Fruit fly (Drosophila melanogaster): ENCODE results near the gene Nepl14.

The Nepl14 gene

DNA sequence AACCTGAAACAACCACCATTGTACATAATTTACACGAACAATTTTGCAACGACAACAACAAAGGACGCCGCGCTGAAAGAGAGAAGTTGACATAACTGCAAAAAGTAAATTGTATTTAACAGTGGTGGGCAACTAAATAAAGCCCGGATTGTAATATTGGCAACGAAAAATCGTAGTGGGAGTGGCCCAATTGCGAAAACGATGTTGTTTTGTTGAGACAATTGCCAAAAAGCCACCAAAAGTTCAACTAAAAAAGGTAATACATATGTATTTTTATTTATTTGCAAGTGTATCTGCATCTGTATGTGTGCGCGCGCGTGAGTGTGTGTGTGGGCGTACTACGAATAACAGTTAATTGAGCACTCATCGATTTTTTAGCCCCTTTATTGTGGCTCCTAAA is 12.4 kb downstream of the Nepl14 start:
- TF ChIP-seq EcR (GFP tag; optimal IDR thresholded peaks at IDR 0.05) (no peak), pan (optimal IDR thresholded peaks at IDR 0.05) (no peak), usp (GFP tag; optimal IDR thresholded peaks at IDR 0.05) (no peak), psq (optimal IDR thresholded peaks at IDR 0.05) (no peak)

dm6 chr3R:22750534-22750947 is 13.0 kb downstream of the Nepl14 start, which contains the start of the genes rumi, CG7029 and Usp12-46:
Gene rumi, minus strand, starts transcription at chr3R:22750597.
Gene CG7029, plus strand, starts transcription at chr3R:22750901.
Gene Usp12-46, plus strand, starts transcription at chr3R:22750901.
- no peak for TF ChIP-seq EcR (GFP tag; optimal IDR thresholded peaks at IDR 0.05)
- TF ChIP-seq CG8478 (optimal IDR thresholded peaks at IDR 0.05) = no peak
- no peak for TF ChIP-seq pan (optimal IDR thresholded peaks at IDR 0.05)
- no peak for TF ChIP-seq psq (optimal IDR thresholded peaks at IDR 0.05)
- no peak for TF ChIP-seq usp (GFP tag; optimal IDR thresholded peaks at IDR 0.05)
- no peak for TF ChIP-seq Dll (optimal IDR thresholded peaks at IDR 0.05)

dm6 chr3R:22750039-22750438 is 13.5 kb downstream of the Nepl14 start:
- no peak for TF ChIP-seq usp (GFP tag; optimal IDR thresholded peaks at IDR 0.05)
- no peak for TF ChIP-seq CG8478 (optimal IDR thresholded peaks at IDR 0.05)
- TF ChIP-seq Dll (optimal IDR thresholded peaks at IDR 0.05) = no peak
- TF ChIP-seq pan (optimal IDR thresholded peaks at IDR 0.05) = no peak
- no peak for TF ChIP-seq psq (optimal IDR thresholded peaks at IDR 0.05)
- TF ChIP-seq EcR (GFP tag; optimal IDR thresholded peaks at IDR 0.05) = no peak

DNA sequence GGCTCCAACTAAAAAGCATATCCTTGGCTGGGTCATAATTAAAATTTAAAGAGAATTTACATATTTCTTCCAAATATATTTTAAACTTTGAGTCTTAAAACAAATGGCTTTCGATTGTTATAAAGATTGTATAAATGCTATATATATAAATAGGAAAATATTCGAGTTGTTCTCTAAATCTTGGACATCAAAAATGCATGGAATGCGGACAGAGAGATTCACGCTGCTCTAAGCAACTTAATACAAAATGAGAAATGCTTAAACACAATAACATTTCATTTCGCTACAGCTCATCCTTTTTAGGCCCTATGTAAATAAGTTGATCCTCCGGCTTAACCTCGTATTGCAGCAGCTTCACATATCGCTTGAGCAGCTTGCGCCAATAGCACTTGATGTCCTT is 14.6 kb downstream of the Nepl14 start, which contains the start of gene CG31139:
CG31139 (minus strand) TSS at position 101 of the 400 bp plus-strand sequence.
- TF ChIP-seq psq (optimal IDR thresholded peaks at IDR 0.05) = no peak
- TF ChIP-seq EcR (GFP tag; optimal IDR thresholded peaks at IDR 0.05) = no peak
- TF ChIP-seq usp (GFP tag; optimal IDR thresholded peaks at IDR 0.05) = no peak
- no peak for TF ChIP-seq Dll (optimal IDR thresholded peaks at IDR 0.05)
- TF ChIP-seq pan (optimal IDR thresholded peaks at IDR 0.05) = no peak
- TF ChIP-seq CG8478 (optimal IDR thresholded peaks at IDR 0.05) = no peak

DNA sequence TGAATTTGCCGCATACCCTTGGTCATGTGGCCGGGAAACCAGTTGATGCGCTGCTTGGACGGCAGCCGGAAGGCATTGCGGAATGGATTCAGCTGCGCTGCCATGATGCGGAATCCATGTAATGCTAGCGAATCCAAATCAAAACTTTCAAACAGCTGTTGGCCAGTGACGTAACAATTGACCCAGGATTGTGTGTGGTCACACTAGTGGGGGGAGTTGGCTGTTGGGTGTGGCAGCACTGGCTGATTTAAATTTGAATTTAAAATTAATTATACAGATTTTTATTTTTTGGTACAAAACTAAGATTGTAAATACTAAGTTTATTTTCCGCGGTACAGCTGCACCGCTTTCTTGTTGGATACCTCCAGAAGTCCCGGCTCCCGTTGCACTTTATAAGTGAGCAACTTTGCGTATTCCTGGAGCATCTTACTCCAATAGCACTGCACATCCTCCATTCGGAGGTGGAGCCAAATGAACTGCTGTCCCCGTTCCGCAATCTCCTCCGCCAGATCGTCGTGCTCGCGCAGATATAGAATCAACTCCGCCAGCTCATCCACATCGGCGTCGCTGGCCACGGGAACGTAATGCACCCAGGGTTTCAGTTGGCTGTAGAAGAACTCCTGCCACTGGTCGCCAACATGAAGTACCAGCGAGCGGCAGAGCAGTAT is 16.0 kb downstream of the Nepl14 start, which contains the start of gene CG17141:
CG17141 (minus strand) TSS at position 177 of the 668 bp plus-strand sequence.
- no peak for TF ChIP-seq usp (GFP tag; optimal IDR thresholded peaks at IDR 0.05)
- TF ChIP-seq pan (optimal IDR thresholded peaks at IDR 0.05) = no peak
- TF ChIP-seq EcR (GFP tag; optimal IDR thresholded peaks at IDR 0.05) = no peak
- no peak for TF ChIP-seq Dll (optimal IDR thresholded peaks at IDR 0.05)
- TF ChIP-seq psq (optimal IDR thresholded peaks at IDR 0.05) = no peak
- no peak for TF ChIP-seq CG8478 (optimal IDR thresholded peaks at IDR 0.05)

- TF ChIP-seq CG8478 (optimal IDR thresholded peaks at IDR 0.05) = no peak
- no peak for TF ChIP-seq pan (optimal IDR thresholded peaks at IDR 0.05)
- no peak for TF ChIP-seq psq (optimal IDR thresholded peaks at IDR 0.05)
Observed at dm6 chr3R:22745432-22745831, 18.1 kb downstream of the Nepl14 start, which contains the start of the genes vret and HP1c. Gene vret, minus strand, starts transcription at chr3R:22745581. Gene HP1c, plus strand, starts transcription at chr3R:22745620.

dm6 chr3R:22740930-22741329 is 22.6 kb downstream of the Nepl14 start, which contains the start of the genes Dcr-1 and CG6985:
Gene Dcr-1, minus strand, starts transcription at chr3R:22741091.
Gene CG6985, plus strand, starts transcription at chr3R:22741150.
- TF ChIP-seq psq (optimal IDR thresholded peaks at IDR 0.05) = no peak
- TF ChIP-seq EcR (GFP tag; optimal IDR thresholded peaks at IDR 0.05) = no peak
- no peak for TF ChIP-seq pan (optimal IDR thresholded peaks at IDR 0.05)
- TF ChIP-seq usp (GFP tag; optimal IDR thresholded peaks at IDR 0.05) = no peak
- no peak for TF ChIP-seq Dll (optimal IDR thresholded peaks at IDR 0.05)
- TF ChIP-seq CG8478 (optimal IDR thresholded peaks at IDR 0.05) = no peak

DNA sequence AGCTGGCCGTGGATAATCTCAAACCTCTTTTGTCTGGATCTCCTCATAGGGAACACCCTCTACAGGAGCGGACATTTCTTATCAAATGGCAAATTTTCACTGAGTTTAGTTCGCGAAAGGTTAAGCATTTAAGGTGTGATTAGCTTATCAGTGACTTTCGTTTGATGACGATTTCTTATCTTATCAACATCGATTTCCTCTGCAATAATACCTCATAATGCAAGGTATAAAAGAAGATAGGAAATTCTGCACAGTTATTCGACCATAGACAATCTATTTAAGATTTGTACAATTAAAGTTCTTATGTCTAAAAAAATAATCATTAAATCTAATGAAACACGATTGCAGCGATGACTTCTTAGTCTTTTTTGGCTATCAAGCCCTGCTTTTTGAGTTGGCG is 29.8 kb downstream of the Nepl14 start, which contains the start of gene Takl2:
Takl2 (minus strand) TSS at position 101 of the 400 bp plus-strand sequence.
- TF ChIP-seq usp (GFP tag; optimal IDR thresholded peaks at IDR 0.05) = no peak
- TF ChIP-seq EcR (GFP tag; optimal IDR thresholded peaks at IDR 0.05) = no peak
- TF ChIP-seq Dll (optimal IDR thresholded peaks at IDR 0.05) = no peak
- TF ChIP-seq psq (optimal IDR thresholded peaks at IDR 0.05) = no peak

dm6 chr3R:22732995-22733394 is 30.5 kb downstream of the Nepl14 start:
- TF ChIP-seq Dll (optimal IDR thresholded peaks at IDR 0.05) = no peak
- no peak for TF ChIP-seq CG8478 (optimal IDR thresholded peaks at IDR 0.05)
- no peak for TF ChIP-seq EcR (GFP tag; optimal IDR thresholded peaks at IDR 0.05)
- no peak for TF ChIP-seq usp (GFP tag; optimal IDR thresholded peaks at IDR 0.05)
- TF ChIP-seq psq (optimal IDR thresholded peaks at IDR 0.05) = no peak
- TF ChIP-seq pan (optimal IDR thresholded peaks at IDR 0.05) = no peak

dm6 chr3R:22727857-22728256 is 35.7 kb downstream of the Nepl14 start:
- TF ChIP-seq pan (optimal IDR thresholded peaks at IDR 0.05) = no peak

dm6 chr3R:22727456-22727833 is 36.1 kb downstream of the Nepl14 start:
- TF ChIP-seq psq (optimal IDR thresholded peaks at IDR 0.05) = no peak
- TF ChIP-seq usp (GFP tag; optimal IDR thresholded peaks at IDR 0.05) = no peak
- TF ChIP-seq pan (optimal IDR thresholded peaks at IDR 0.05) = no peak
- no peak for TF ChIP-seq Dll (optimal IDR thresholded peaks at IDR 0.05)
- TF ChIP-seq CG8478 (optimal IDR thresholded peaks at IDR 0.05) = no peak

DNA sequence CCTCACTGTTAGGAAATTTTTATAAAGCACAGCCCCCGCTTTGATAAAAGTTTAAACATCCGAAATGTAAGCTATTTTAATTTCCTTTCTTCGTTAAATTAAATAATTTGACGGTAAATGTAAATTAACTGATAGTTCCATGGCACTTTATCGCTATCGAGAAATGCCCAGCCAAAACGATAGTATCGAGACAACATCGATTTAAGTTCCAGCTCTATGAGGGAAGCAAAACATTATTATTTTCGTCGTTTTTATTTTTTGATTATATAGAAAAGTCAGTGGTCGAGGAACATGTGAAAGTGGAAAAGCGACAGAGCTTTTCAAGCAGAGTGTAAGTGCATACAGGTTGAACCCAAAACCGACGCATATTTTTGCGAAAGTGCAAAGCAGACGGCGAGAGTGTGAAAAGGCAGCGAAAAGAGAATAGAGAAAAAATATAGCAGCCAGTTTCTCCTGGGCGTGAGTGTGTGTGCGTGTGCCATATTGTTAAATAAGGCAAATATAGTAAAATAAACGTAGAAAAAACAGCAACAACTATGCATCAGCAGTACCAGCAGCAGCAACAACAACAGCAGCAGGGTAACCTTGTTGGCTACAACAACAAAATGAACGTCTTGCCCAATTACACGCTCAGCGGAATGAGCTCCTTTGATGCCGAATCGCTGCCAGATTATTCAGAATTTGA is 36.6 kb downstream of the Nepl14 start, which contains the start of gene CG45049:
CG45049 (plus strand) TSS at position 197 of the 685 bp plus-strand sequence.
- TF ChIP-seq pan (optimal IDR thresholded peaks at IDR 0.05) (no peak), psq (optimal IDR thresholded peaks at IDR 0.05) (no peak), Dll (optimal IDR thresholded peaks at IDR 0.05) (no peak), CG8478 (optimal IDR thresholded peaks at IDR 0.05) (no peak), EcR (GFP tag; optimal IDR thresholded peaks at IDR 0.05) (no peak), usp (GFP tag; optimal IDR thresholded peaks at IDR 0.05) (no peak)
